Fruit fly (Drosophila melanogaster) whole organism, adult: ENCODE results near the gene RanGAP.

Experiments
- CG11617 ChIP-seq: fragments of 200-800 bp; sonication (Bioruptor generic); optimal IDR thresholded peaks from 2 replicates; lab custom pipeline; 2017; ENCODE audit warnings: mild to moderate bottlenecking, missing biosample characterization, missing genetic modification reagents, missing genetic modification characterization
- CG12768 ChIP-seq: fragments of 200-800 bp; sonication (Bioruptor generic); optimal IDR thresholded peaks from 2 replicates; lab custom pipeline; 2017; ENCODE audit warnings: missing biosample characterization, missing genetic modification characterization, mild to moderate bottlenecking, moderate library complexity, missing genetic modification reagents
- CG14711 ChIP-seq: fragments of 200-800 bp; sonication (Bioruptor generic); optimal IDR thresholded peaks from 2 replicates; lab custom pipeline; 2018; ENCODE audit warnings: missing biosample characterization, mild to moderate bottlenecking, missing genetic modification characterization, moderate library complexity
- CG1620 ChIP-seq: fragments of 200-800 bp; sonication (Bioruptor generic); optimal IDR thresholded peaks from 2 replicates; lab custom pipeline; 2016; ENCODE audit warnings: missing biosample characterization, missing genetic modification characterization
- CG33017 ChIP-seq: fragments of 200-800 bp; sonication (Bioruptor generic); optimal IDR thresholded peaks from 2 replicates; lab custom pipeline; 2018; ENCODE audit warnings: missing biosample characterization, mild to moderate bottlenecking, missing genetic modification characterization, moderate library complexity
- CG5204 ChIP-seq: fragments of 200-800 bp; sonication (Bioruptor generic); optimal IDR thresholded peaks from 2 replicates; lab custom pipeline; 2016; ENCODE audit warnings: missing biosample characterization, missing genetic modification characterization
- CG7045 ChIP-seq: fragments of 200-800 bp; sonication (Bioruptor generic); optimal IDR thresholded peaks from 2 replicates; lab custom pipeline; 2017; ENCODE audit warnings: missing biosample characterization, mild to moderate bottlenecking, missing genetic modification characterization
- Clk ChIP-seq: fragments of 200-800 bp; sonication (Bioruptor generic); optimal IDR thresholded peaks from 2 replicates; lab custom pipeline; 2017; ENCODE audit warnings: missing biosample characterization, missing genetic modification characterization
- Hr96 ChIP-seq: fragments of 200-800 bp; sonication (Bioruptor generic); optimal IDR thresholded peaks from 2 replicates; lab custom pipeline; 2016; ENCODE audit warnings: missing biosample characterization, missing genetic modification characterization
- kay ChIP-seq: fragments of 200-800 bp; sonication (Bioruptor generic); peaks from one replicate; lab custom pipeline; 2016; ENCODE audit warnings: missing biosample characterization, missing genetic modification characterization, borderline replicate concordance
- ovo ChIP-seq: fragments of 200-800 bp; sonication (Bioruptor generic); optimal IDR thresholded peaks from 2 replicates; lab custom pipeline; 2016; ENCODE audit warnings: missing biosample characterization, missing genetic modification characterization
- pad ChIP-seq: fragments of 200-800 bp; sonication (Bioruptor generic); optimal IDR thresholded peaks from 3 replicates; lab custom pipeline; 2017; ENCODE audit warnings: missing biosample characterization, missing genetic modification characterization, mild to moderate bottlenecking, moderate library complexity, missing genetic modification reagents
- toe ChIP-seq: fragments of 200-800 bp; sonication (Bioruptor generic); optimal IDR thresholded peaks from 2 replicates; lab custom pipeline; 2016; ENCODE audit warnings: missing biosample characterization, missing genetic modification characterization

- TF ChIP-seq CG5204 (GFP tag; lab: Kevin White, UChicago) (no peak), CG11617 (GFP tag; lab: Kevin White, UChicago) (no peak), toe (GFP tag; lab: Kevin White, UChicago) (no peak), CG1620 (GFP tag; lab: Kevin White, UChicago) (no peak), pad (GFP tag; lab: Kevin White, UChicago) (no peak), kay (GFP tag; lab: Kevin White, UChicago) (no peak), ovo (GFP tag; lab: Kevin White, UChicago) (no peak), CG14711 (tag; lab: Kevin White, UChicago) (no peak), CG33017 (tag; lab: Kevin White, UChicago) (no peak), Hr96 (GFP tag; lab: Kevin White, UChicago) (no peak), CG7045 (GFP tag; lab: Kevin White, UChicago) (no peak), Clk (GFP tag; lab: Kevin White, UChicago) (no peak), CG12768 (GFP tag; lab: Kevin White, UChicago) (no peak)
These were observed 39.1 kb upstream of the RanGAP start for dm6 chr2L:19402667-19403066.
